Worm (Caenorhabditis elegans) whole organism, late embryonic: ENCODE data around the gene H04D03.7.

Experiments used
- C08G9.2 ChIP-seq: sonication (generic microtip); optimal IDR thresholded peaks from 2 replicates; lab custom pipeline; 2016; ENCODE audit warnings: mild to moderate bottlenecking, missing genetic modification characterization, moderate library complexity, missing compliant biosample characterization
- T23F11.4 ChIP-seq: fragments of 200-800 bp; sonication (Bioruptor generic); optimal IDR thresholded peaks from 2 replicates; lab custom pipeline; 2018; ENCODE audit warnings: mild to moderate bottlenecking, missing genetic modification characterization, missing compliant biosample characterization
- Y22D7AL.16 ChIP-seq: sonication (generic microtip); optimal IDR thresholded peaks from 2 replicates; lab custom pipeline; 2016; ENCODE audit warnings: missing genetic modification characterization, missing compliant biosample characterization
- ahr-1 ChIP-seq: sonication (generic microtip); optimal IDR thresholded peaks from 2 replicates; lab custom pipeline; 2016; ENCODE audit warnings: missing genetic modification characterization, missing compliant biosample characterization
- ceh-18 ChIP-seq: sonication (generic microtip); optimal IDR thresholded peaks from 2 replicates; lab custom pipeline; 2016; ENCODE audit warnings: missing genetic modification characterization, missing compliant biosample characterization
- ceh-19 ChIP-seq: fragments of 200-800 bp; sonication (Bioruptor generic); optimal IDR thresholded peaks from 2 replicates; lab custom pipeline; 2018; ENCODE audit warnings: mild to moderate bottlenecking, missing genetic modification characterization, missing compliant biosample characterization
- ceh-2 ChIP-seq: sonication (generic microtip); optimal IDR thresholded peaks from 2 replicates; lab custom pipeline; 2016; ENCODE audit warnings: missing genotype, missing genetic modification characterization, missing compliant biosample characterization
- ceh-22 ChIP-seq: sonication (generic microtip); optimal IDR thresholded peaks from 2 replicates; lab custom pipeline; 2017; ENCODE audit warnings: missing biosample characterization, missing genetic modification characterization
- ceh-24 ChIP-seq: sonication (generic microtip); optimal IDR thresholded peaks from 2 replicates; lab custom pipeline; 2016; ENCODE audit warnings: mild to moderate bottlenecking, missing genetic modification characterization, missing compliant biosample characterization
- ceh-31 ChIP-seq: sonication (generic microtip); optimal IDR thresholded peaks from 2 replicates; lab custom pipeline; 2016; ENCODE audit warnings: missing genetic modification characterization, missing compliant biosample characterization
- ceh-34 ChIP-seq: sonication (generic microtip); optimal IDR thresholded peaks from 2 replicates; lab custom pipeline; 2016; ENCODE audit warnings: mild to moderate bottlenecking, missing genetic modification characterization, missing compliant biosample characterization
- ceh-45 ChIP-seq: fragments of 200-800 bp; sonication (Bioruptor generic); IDR thresholded peaks from 2 replicates; pipeline ENCODE4 v1.3.6; 2022; ENCODE audit warnings: missing genetic modification reagents, missing genetic modification characterization, missing compliant biosample characterization
- ceh-6 ChIP-seq: fragments of 200-800 bp; sonication (Bioruptor generic); optimal IDR thresholded peaks from 2 replicates; lab custom pipeline; 2018; ENCODE audit warnings: mild to moderate bottlenecking, missing genetic modification characterization, missing compliant biosample characterization
- ceh-9 ChIP-seq: sonication (generic microtip); optimal IDR thresholded peaks from 2 replicates; lab custom pipeline; 2016; ENCODE audit warnings: mild to moderate bottlenecking, missing genetic modification characterization, inconsistent platforms, missing compliant biosample characterization
- che-1 ChIP-seq: sonication (generic microtip); optimal IDR thresholded peaks from 2 replicates; lab custom pipeline; 2016; ENCODE audit warnings: mild to moderate bottlenecking, missing genetic modification characterization, missing compliant biosample characterization
- dmd-4 ChIP-seq: sonication (generic microtip); optimal IDR thresholded peaks from 2 replicates; lab custom pipeline; 2016; ENCODE audit warnings: borderline replicate concordance, missing genetic modification characterization, missing compliant biosample characterization
- dve-1 ChIP-seq: sonication (generic microtip); optimal IDR thresholded peaks from 2 replicates; lab custom pipeline; 2017; ENCODE audit warnings: antibody characterized with exemption, mild to moderate bottlenecking, missing genetic modification characterization, missing compliant biosample characterization
- elt-2 ChIP-seq: sonication (generic microtip); optimal IDR thresholded peaks from 2 replicates; lab custom pipeline; 2016; ENCODE audit warnings: missing genetic modification reagents, missing genetic modification characterization, missing compliant biosample characterization
- gmeb-2 ChIP-seq: sonication (generic microtip); optimal IDR thresholded peaks from 2 replicates; lab custom pipeline; 2016; ENCODE audit warnings: missing genetic modification characterization, inconsistent platforms, missing compliant biosample characterization
- hlh-13 ChIP-seq: fragments of 200-800 bp; sonication (Bioruptor generic); optimal IDR thresholded peaks from 2 replicates; lab custom pipeline; 2018; ENCODE audit warnings: mild to moderate bottlenecking, missing genetic modification characterization, missing compliant biosample characterization
- hlh-15 ChIP-seq: sonication (generic microtip); optimal IDR thresholded peaks from 2 replicates; lab custom pipeline; 2016; ENCODE audit warnings: missing genetic modification characterization, missing compliant biosample characterization
- hlh-30 ChIP-seq: sonication (generic microtip); optimal IDR thresholded peaks from 2 replicates; lab custom pipeline; 2017; ENCODE audit warnings: antibody characterized with exemption, missing genetic modification characterization, missing compliant biosample characterization; ENCODE audit not compliant: insufficient read depth
- hlh-8 ChIP-seq: sonication (generic microtip); optimal IDR thresholded peaks from 2 replicates; lab custom pipeline; 2016; ENCODE audit warnings: missing genotype, missing genetic modification characterization, missing compliant biosample characterization
- lin-11 ChIP-seq: fragments of 200-800 bp; sonication (Bioruptor generic); optimal IDR thresholded peaks from 2 replicates; lab custom pipeline; 2018; ENCODE audit warnings: mild to moderate bottlenecking, missing genetic modification characterization, missing compliant biosample characterization
- madf-2 ChIP-seq: sonication (generic microtip); optimal IDR thresholded peaks from 2 replicates; lab custom pipeline; 2017; ENCODE audit warnings: missing genetic modification characterization, missing compliant biosample characterization
- mec-3 ChIP-seq: sonication (generic microtip); optimal IDR thresholded peaks from 2 replicates; lab custom pipeline; 2016; ENCODE audit warnings: borderline replicate concordance, missing genetic modification characterization, missing compliant biosample characterization
- nhr-11 ChIP-seq: fragments of 150-350 bp; optimal IDR thresholded peaks from 2 replicates; lab custom pipeline; 2014; ENCODE audit warnings: missing biosample characterization, missing genetic modification characterization
- nhr-232 ChIP-seq: sonication (generic microtip); optimal IDR thresholded peaks from 2 replicates; lab custom pipeline; 2016; ENCODE audit warnings: missing genetic modification characterization, missing compliant biosample characterization
- npax-4 ChIP-seq: sonication (generic microtip); optimal IDR thresholded peaks from 2 replicates; lab custom pipeline; 2016; ENCODE audit warnings: missing genetic modification characterization, missing compliant biosample characterization
- pat-9 ChIP-seq: fragments of 200-800 bp; sonication (Bioruptor generic); optimal IDR thresholded peaks from 2 replicates; lab custom pipeline; 2018; ENCODE audit warnings: mild to moderate bottlenecking, missing genetic modification characterization, moderate library complexity, missing compliant biosample characterization
- pax-1 ChIP-seq: fragments of 150-350 bp; optimal IDR thresholded peaks from 2 replicates; lab custom pipeline; 2014; ENCODE audit warnings: missing biosample characterization, missing genetic modification characterization
- pha-4 ChIP-seq: fragments of 150-350 bp; optimal IDR thresholded peaks from 2 replicates; lab custom pipeline; 2018; ENCODE audit warnings: missing biosample characterization, missing genetic modification reagents, missing genetic modification characterization
- pros-1 ChIP-seq: fragments of 150-350 bp; optimal IDR thresholded peaks from 2 replicates; lab custom pipeline; 2014; ENCODE audit warnings: missing biosample characterization, missing genetic modification reagents, missing genetic modification characterization
- ref-2 ChIP-seq: sonication (generic microtip); optimal IDR thresholded peaks from 2 replicates; lab custom pipeline; 2016; ENCODE audit warnings: missing genetic modification characterization, missing compliant biosample characterization
- sox-4 ChIP-seq: sonication (generic microtip); optimal IDR thresholded peaks from 2 replicates; lab custom pipeline; 2017; ENCODE audit warnings: mild to moderate bottlenecking, missing genetic modification characterization, inconsistent platforms, missing compliant biosample characterization
- syd-9 ChIP-seq: sonication (generic microtip); optimal IDR thresholded peaks from 2 replicates; lab custom pipeline; 2016; ENCODE audit warnings: mild to moderate bottlenecking, missing genetic modification characterization, moderate library complexity, missing compliant biosample characterization
- ttx-3 ChIP-seq: sonication (generic microtip); optimal IDR thresholded peaks from 2 replicates; lab custom pipeline; 2016; ENCODE audit warnings: missing genetic modification reagents, missing genetic modification characterization, missing compliant biosample characterization
- unc-3 ChIP-seq, 2 experiments: fragments of 200-800 bp in 1 of 2; sonication (Bioruptor generic) in 1 of 2; sonication (generic microtip) in 1 of 2; conservative IDR thresholded peaks in 1 of 2; optimal IDR thresholded peaks in 1 of 2; 2 replicates each; pipeline versions ENCODE4 v1.3.6 to Lab custom; 2016 to 2022; ENCODE audit warnings: missing compliant biosample characterization in 2 of 2, missing genetic modification characterization in 2 of 2, missing genetic modification reagents in 1 of 2
- unc-42 ChIP-seq: sonication (generic microtip); optimal IDR thresholded peaks from 2 replicates; lab custom pipeline; 2016; ENCODE audit warnings: missing genotype, missing genetic modification characterization, missing compliant biosample characterization
- unc-55 ChIP-seq: sonication (generic microtip); optimal IDR thresholded peaks from 2 replicates; lab custom pipeline; 2017; ENCODE audit warnings: missing biosample characterization, missing genetic modification reagents, missing genetic modification characterization
- zip-5 ChIP-seq: sonication (generic microtip); optimal IDR thresholded peaks from 2 replicates; lab custom pipeline; 2016; ENCODE audit warnings: missing genetic modification characterization, missing compliant biosample characterization

H04D03.7 gene

ce11 chrIII:10481497-10481896, 34.9 kb upstream of the H04D03.7 start:
- TF ChIP-seq ref-2 (tag; lab: Kevin White, UChicago) (no peak), pat-9 (tag; lab: Kevin White, UChicago) (no peak), dmd-4 (tag; lab: Kevin White, UChicago) (no peak), unc-55 (no peak), zip-5 (no peak), hlh-13 (GFP tag; lab: Kevin White, UChicago) (no peak), ceh-6 (GFP tag; lab: Kevin White, UChicago) (no peak), nhr-11 (no peak), ceh-45 (GFP tag; lab: Robert Waterston, UW) (no peak), dve-1 (tag; lab: Kevin White, UChicago) (no peak), sox-4 (tag; lab: Kevin White, UChicago) (no peak), madf-2 (no peak), syd-9 (no peak), ceh-9 (no peak)

DNA sequence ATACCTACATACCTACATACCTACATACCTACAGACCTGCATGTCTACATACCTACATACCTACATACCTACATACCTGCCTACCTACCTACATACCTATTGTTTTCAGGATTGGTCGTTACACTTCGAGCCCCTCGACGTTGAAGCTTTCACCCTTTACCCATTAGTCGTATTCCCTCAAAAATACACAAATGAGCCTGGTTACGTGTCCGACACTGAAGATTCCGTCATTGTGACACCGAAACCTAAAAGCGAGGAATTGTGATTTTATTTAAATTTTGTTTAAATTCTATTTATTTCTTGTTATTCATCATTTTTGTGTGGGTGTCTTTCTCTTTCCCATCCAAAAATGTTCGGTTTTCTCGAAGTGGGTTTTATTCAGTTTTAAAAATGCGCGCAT, 32.5 kb upstream of the H04D03.7 start, which contains the start of gene D2045.7:
Gene D2045.7, plus strand, starts transcription at position 301 of the 400 bp plus-strand sequence.
- TF ChIP-seq ceh-6 (GFP tag; lab: Kevin White, UChicago) (no peak), C08G9.2 (tag; lab: Kevin White, UChicago) (no peak), ceh-34 (tag; lab: Kevin White, UChicago) (no peak), ceh-31 (no peak)
- TF ChIP-seq, all 69 proteins: peak for 0

DNA sequence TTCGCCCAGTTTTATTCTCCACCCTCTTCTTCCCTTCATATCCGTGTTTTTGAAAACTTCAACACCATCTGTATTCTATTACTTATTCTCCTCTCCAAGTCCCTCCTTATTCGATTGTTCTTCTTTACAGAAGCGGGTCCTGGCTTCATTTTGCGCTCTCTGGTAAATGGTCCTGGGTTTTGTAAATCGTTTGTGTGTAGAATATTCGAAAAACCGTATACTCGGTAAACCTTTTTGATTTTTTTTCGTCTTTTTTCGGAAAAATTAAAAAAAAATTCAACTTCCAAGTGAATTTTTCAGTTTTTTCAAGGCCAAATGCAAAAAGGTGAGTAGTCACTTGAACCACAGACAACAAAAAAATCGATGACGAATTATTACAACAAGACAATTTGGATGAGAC, 28.3 kb upstream of the H04D03.7 start, which contains the start of gene D2045.9:
Gene D2045.9, plus strand, starts transcription at position 301 of the 400 bp plus-strand sequence.
- no peak for TF ChIP-seq ttx-3
- no peak for TF ChIP-seq hlh-13 (GFP tag; lab: Kevin White, UChicago)
- TF ChIP-seq pha-4 (tag; lab: Kevin White, UChicago) = no peak
- TF ChIP-seq pax-1 = no peak
- no peak for TF ChIP-seq ceh-34 (tag; lab: Kevin White, UChicago)
- TF ChIP-seq ceh-18 (tag; lab: Kevin White, UChicago) = no peak
- no peak for TF ChIP-seq T23F11.4 (GFP tag; lab: Kevin White, UChicago)
- no peak for TF ChIP-seq lin-11
- no peak for TF ChIP-seq ahr-1 (tag; lab: Kevin White, UChicago)
- TF ChIP-seq unc-42 (tag; lab: Kevin White, UChicago) = no peak
- TF ChIP-seq ceh-19 (GFP tag; lab: Kevin White, UChicago) = no peak
- TF ChIP-seq che-1 (tag; lab: Kevin White, UChicago) = no peak

DNA sequence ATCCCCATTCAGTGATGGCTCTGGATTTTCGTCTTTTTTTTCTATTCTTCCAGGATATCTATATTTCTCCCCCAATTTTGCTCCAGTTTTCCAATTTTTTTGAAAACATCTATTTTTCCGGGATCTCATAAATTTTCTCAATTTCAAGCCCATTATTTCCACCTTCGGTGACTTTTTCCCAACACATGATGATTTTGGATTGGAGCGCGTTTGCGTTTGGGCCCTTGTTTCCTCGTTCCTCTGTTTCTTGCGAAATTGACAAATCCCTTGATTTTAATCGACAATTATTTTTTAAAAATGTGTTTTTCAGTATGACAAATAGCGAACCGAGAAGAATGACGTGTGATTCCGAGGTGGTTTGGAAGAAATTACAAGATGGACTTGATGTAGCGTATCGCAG, 24.3 kb upstream of the H04D03.7 start, which contains the start of gene cul-1:
Gene cul-1, plus strand, starts transcription at position 311 of the 400 bp plus-strand sequence.
- TF ChIP-seq gmeb-2 (tag; lab: Kevin White, UChicago) (no peak), pros-1 (tag; lab: Kevin White, UChicago) (no peak), hlh-8 (no peak), hlh-30 (no peak), nhr-232 (tag; lab: Kevin White, UChicago) (no peak), ceh-2 (tag; lab: Kevin White, UChicago) (no peak), ceh-22 (no peak), C08G9.2 (tag; lab: Kevin White, UChicago) (no peak), dve-1 (tag; lab: Kevin White, UChicago) (no peak), elt-2 (tag; lab: Kevin White, UChicago) (no peak), unc-3 (GFP tag; conservative IDR thresholded peaks at IDR 0.05; lab: Robert Waterston, UW) (no peak), unc-3 (tag; optimal IDR thresholded peaks at IDR 0.05; lab: Kevin White, UChicago) (no peak), Y22D7AL.16 (no peak), ceh-24 (no peak), ttx-3 (no peak), hlh-15 (tag; lab: Kevin White, UChicago) (no peak), ceh-34 (tag; lab: Kevin White, UChicago) (no peak), zip-5 (no peak), mec-3 (no peak), npax-4 (tag; lab: Kevin White, UChicago) (no peak), ceh-9 (no peak)
